Fruit fly (Drosophila melanogaster) Kc167 (cell line): ENCODE results near the gene trbl.

Experiments used
- Myc ChIP-seq: fragments of >200 bp; optimal IDR thresholded peaks from 2 replicates; lab custom pipeline; 2017; ENCODE audit warnings: missing external identifiers
- Sin3A ChIP-seq: fragments of >200 bp; optimal IDR thresholded peaks from 2 replicates; lab custom pipeline; 2018; ENCODE audit warnings: missing external identifiers
- h ChIP-seq: fragments of >200 bp; optimal IDR thresholded peaks from 3 replicates; lab custom pipeline; 2018; ENCODE audit warnings: missing external identifiers
- insv ChIP-seq: fragments of >200 bp; optimal IDR thresholded peaks from 3 replicates; lab custom pipeline; 2018; ENCODE audit warnings: missing external identifiers
- psq ChIP-seq: fragments of >200 bp; optimal IDR thresholded peaks from 2 replicates; lab custom pipeline; 2017; ENCODE audit warnings: missing external identifiers
- ttk ChIP-seq: sonication (Bioruptor generic); optimal IDR thresholded peaks from 2 replicates; lab custom pipeline; 2017; ENCODE audit warnings: missing external identifiers

- TF ChIP-seq ttk (lab: Kevin White, UChicago) (no peak), Myc (lab: Kevin White, UChicago) (no peak), insv (no peak), psq (no peak), Sin3A (lab: Kevin White, UChicago) (no peak), h (lab: Kevin White, UChicago) (no peak)
These were observed 40.0 kb downstream of the trbl start, which contains the start of gene Prim2 for dm6 chr3L:20361389-20361788.
